Fruit fly (Drosophila melanogaster) S2 (cell line): ENCODE data around the gene Nepl12.

Experiments used
- CG8478 ChIP-seq: fragments of >200 bp; optimal IDR thresholded peaks from 2 replicates; lab custom pipeline; 2018
- CTCF ChIP-seq, 2 experiments: fragments of >200 bp; optimal IDR thresholded peaks; 2 replicates each; lab custom pipeline; 2018

DNA sequence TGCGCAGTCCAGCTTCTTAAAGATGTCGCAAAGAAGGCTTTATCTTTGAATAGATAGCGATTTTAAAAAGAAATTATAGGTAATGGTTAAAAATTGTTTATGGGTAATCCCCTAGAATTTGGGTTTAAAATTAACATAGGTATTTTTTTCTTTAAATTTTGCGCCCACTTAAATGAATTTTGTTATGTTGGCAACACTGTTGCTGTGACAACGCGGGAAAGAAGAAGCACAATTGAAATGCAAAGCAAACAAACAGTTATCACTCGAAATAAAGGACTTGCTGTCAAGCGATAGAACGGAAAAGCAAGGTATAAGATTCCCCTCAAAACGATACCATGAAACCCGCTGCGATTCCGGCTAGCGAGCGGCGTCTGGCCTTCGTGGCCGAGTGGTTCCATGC is 4.4 kb downstream of the Nepl12 start, which contains the start of gene nmdyn-D7:
- TF ChIP-seq CTCF (optimal IDR thresholded peaks at IDR 0.05; lab: Kevin White, UChicago) (no peak), CG8478 (no peak)
